Worm (Caenorhabditis elegans): ENCODE results near the gene nspb-2.

nspb-2 gene

ce11 chrIV:6603549-6603948, 12.1 kb downstream of the nspb-2 start:
- TF ChIP-seq lin-39 (tag; optimal IDR thresholded peaks at IDR 0.05) (no peak), efl-1 (optimal IDR thresholded peaks at IDR 0.05) (no peak), efl-1 (GFP tag; optimal IDR thresholded peaks at IDR 0.05 in 1 of 2) (peak in 1 of 2 experiments; percentile 43), ceh-88 (GFP tag; IDR thresholded peaks at IDR 0.05) (no peak)

ce11 chrIV:6605863-6606262, 14.4 kb downstream of the nspb-2 start, which contains the start of gene nstp-2:
Gene nstp-2 (minus strand): TSS chrIV:6606188.
- TF ChIP-seq nhr-85 (tag) (peak; percentile 61), sup-37 (GFP tag; optimal IDR thresholded peaks at IDR 0.05) (no peak), lin-35 (GFP tag; optimal IDR thresholded peaks at IDR 0.05) (no peak), sox-4 (tag; optimal IDR thresholded peaks at IDR 0.05) (no peak), C34B4.2 (tag; optimal IDR thresholded peaks at IDR 0.05) (no peak), lir-3 (tag; optimal IDR thresholded peaks at IDR 0.05; ENCODE audit: poor library complexity) (no peak), rnt-1 (tag; optimal IDR thresholded peaks at IDR 0.05) (no peak), ceh-82 (tag; optimal IDR thresholded peaks at IDR 0.05) (no peak), grh-1 (GFP tag; IDR thresholded peaks at IDR 0.05) (peak; percentile 63), isw-1 (GFP tag; IDR thresholded peaks at IDR 0.05) (no peak)

ce11 chrIV:6606587-6606986, 15.1 kb downstream of the nspb-2 start:
- TF ChIP-seq mep-1 (tag; optimal IDR thresholded peaks at IDR 0.05) (no peak), lin-14 (GFP tag; optimal IDR thresholded peaks at IDR 0.05) (peak; percentile 56), snu-23 (GFP tag; optimal IDR thresholded peaks at IDR 0.05) (peak; percentile 12), jun-1 (tag; optimal IDR thresholded peaks at IDR 0.05) (no peak), blmp-1 (tag; optimal IDR thresholded peaks at IDR 0.05) (peak; percentile 48), nhr-76 (tag; optimal IDR thresholded peaks at IDR 0.05) (no peak), efl-3 (GFP tag; optimal IDR thresholded peaks at IDR 0.05) (no peak), unc-62 (GFP tag; optimal IDR thresholded peaks at IDR 0.05) (no peak), efl-1 (optimal IDR thresholded peaks at IDR 0.05) (no peak), efl-1 (GFP tag; optimal IDR thresholded peaks at IDR 0.05 in 1 of 2) (peak in 1 of 2 experiments; percentile 62), lir-3 (tag; optimal IDR thresholded peaks at IDR 0.05; ENCODE audit: poor library complexity) (no peak), elt-3 (tag; optimal IDR thresholded peaks at IDR 0.05) (no peak), snpc-4 (tag; optimal IDR thresholded peaks at IDR 0.05) (no peak), nhr-19 (GFP tag; conservative IDR thresholded peaks at IDR 0.05) (no peak)

ce11 chrIV:6607059-6607458, 15.6 kb downstream of the nspb-2 start:
- TF ChIP-seq alr-1 (tag; optimal IDR thresholded peaks at IDR 0.05; ENCODE audit: borderline replicate concordance) (no peak), dpl-1 (GFP tag; optimal IDR thresholded peaks at IDR 0.05) (no peak), nhr-28 (tag; optimal IDR thresholded peaks at IDR 0.05) (no peak), C16A3.4 (tag; optimal IDR thresholded peaks at IDR 0.05) (no peak), nhr-85 (tag) (peak; percentile 60), elt-3 (tag; optimal IDR thresholded peaks at IDR 0.05) (peak in 1 of 6 experiments; percentile 33)

- TF ChIP-seq efl-1 (optimal IDR thresholded peaks at IDR 0.05) (peak; percentile 19 to 29), efl-1 (GFP tag; optimal IDR thresholded peaks at IDR 0.05 in 1 of 2) (no peak), snpc-4 (tag; optimal IDR thresholded peaks at IDR 0.05) (no peak), dpl-1 (GFP tag; optimal IDR thresholded peaks at IDR 0.05) (peak in 1 of 3 experiments; percentile 30), C04F5.9 (tag; optimal IDR thresholded peaks at IDR 0.05) (no peak), lsy-2 (tag; optimal IDR thresholded peaks at IDR 0.05) (peak in 1 of 2 experiments; percentile 52), pqm-1 (tag; optimal IDR thresholded peaks at IDR 0.05) (no peak), lin-14 (GFP tag; optimal IDR thresholded peaks at IDR 0.05) (peak; percentile 50), lin-35 (GFP tag; optimal IDR thresholded peaks at IDR 0.05) (peak in 1 of 2 experiments; percentile 6)
These were observed 21.8 kb downstream of the nspb-2 start, which contains the start of gene drh-1 for ce11 chrIV:6613296-6613695. Gene drh-1 (minus strand): TSS chrIV:6613353.

- TF ChIP-seq ceh-82 (tag; optimal IDR thresholded peaks at IDR 0.05) (peak in 1 of 3 experiments; percentile 16), ceh-8 (GFP tag; optimal IDR thresholded peaks at IDR 0.05) (no peak), tbx-2 (tag; optimal IDR thresholded peaks at IDR 0.05) (no peak), efl-1 (optimal IDR thresholded peaks at IDR 0.05) (peak; percentile 12 to 53), efl-1 (GFP tag; optimal IDR thresholded peaks at IDR 0.05 in 1 of 2) (peak in 1 of 2 experiments; percentile 89), ztf-4 (tag; optimal IDR thresholded peaks at IDR 0.05) (no peak), sptf-1 (tag; optimal IDR thresholded peaks at IDR 0.05) (no peak), nhr-20 (tag; optimal IDR thresholded peaks at IDR 0.05) (peak; percentile 24), nhr-237 (tag; optimal IDR thresholded peaks at IDR 0.05) (no peak), C16A3.4 (tag; optimal IDR thresholded peaks at IDR 0.05) (no peak), fkh-10 (GFP tag; optimal IDR thresholded peaks at IDR 0.05) (no peak), nhr-90 (tag; optimal IDR thresholded peaks at IDR 0.05; ENCODE audit: poor library complexity) (no peak), lin-13 (GFP tag; optimal IDR thresholded peaks at IDR 0.05) (no peak), hlh-17 (GFP tag; optimal IDR thresholded peaks at IDR 0.05; ENCODE audit: borderline replicate concordance) (no peak), lin-35 (GFP tag; optimal IDR thresholded peaks at IDR 0.05) (peak in 1 of 2 experiments; percentile 36), ama-1 (optimal IDR thresholded peaks at IDR 0.05) (no peak)
These were observed 27.1 kb downstream of the nspb-2 start for ce11 chrIV:6618607-6619006.
